Worm (Caenorhabditis elegans) whole organism, L4/young adult: ENCODE measurements around the gene F21C10.1.

ENCODE experiments used
- W03F9.2 ChIP-seq: fragments of 150-350 bp; optimal IDR thresholded peaks from 2 replicates; lab custom pipeline; 2014; ENCODE audit warnings: missing biosample characterization, missing genetic modification characterization
- dao-5 ChIP-seq: sonication (generic microtip); optimal IDR thresholded peaks from 2 replicates; lab custom pipeline; 2016; ENCODE audit warnings: missing genotype, missing genetic modification characterization, moderate library complexity, missing compliant biosample characterization
- him-1 ChIP-seq: sonication (generic microtip); optimal IDR thresholded peaks from 2 replicates; lab custom pipeline; 2016; ENCODE audit warnings: missing genotype, missing genetic modification reagents, missing genetic modification characterization, missing compliant biosample characterization

DNA sequence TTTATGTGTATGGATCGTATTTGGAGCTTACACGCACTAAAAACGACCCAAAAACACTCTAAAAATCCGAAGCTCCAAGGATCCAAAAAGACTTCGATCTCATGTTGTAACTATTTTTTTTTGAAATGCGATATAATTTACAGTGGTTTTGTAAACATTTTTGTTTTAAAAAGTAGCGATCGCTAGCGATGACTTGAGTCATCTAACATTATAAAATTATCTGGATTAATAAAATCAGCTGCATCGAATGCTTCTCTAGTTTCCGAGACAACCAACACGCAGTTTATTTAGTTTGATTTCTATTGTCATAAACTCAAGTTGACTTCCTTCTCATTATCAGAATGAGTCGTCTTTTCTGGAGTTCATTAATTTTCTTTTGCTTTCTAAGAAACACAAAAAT is at the start of gene F21C10.1:
- TF ChIP-seq dao-5 (tag; lab: Kevin White, UChicago): no peak
- no peak for TF ChIP-seq him-1
- TF ChIP-seq W03F9.2 (tag; lab: Kevin White, UChicago): no peak
